Worm (Caenorhabditis elegans) whole organism, mixed stage, embryonic: ENCODE measurements around the gene fbxa-113.

Experiments
- blmp-1 ChIP-seq: fragments of 150-350 bp; optimal IDR thresholded peaks from 2 replicates; lab custom pipeline; 2014; ENCODE audit warnings: missing biosample characterization, missing genetic modification characterization
- ceh-39 ChIP-seq: fragments of 150-350 bp; optimal IDR thresholded peaks from 2 replicates; lab custom pipeline; 2014; ENCODE audit warnings: missing biosample characterization, missing genetic modification characterization
- elt-3 ChIP-seq: fragments of 150-350 bp; optimal IDR thresholded peaks from 2 replicates; lab custom pipeline; 2014; ENCODE audit warnings: missing biosample characterization, missing genetic modification characterization
- nhr-237 ChIP-seq: fragments of 150-350 bp; optimal IDR thresholded peaks from 2 replicates; lab custom pipeline; 2014; ENCODE audit warnings: missing biosample characterization, missing genetic modification characterization
- nhr-76 ChIP-seq: sonication (generic microtip); optimal IDR thresholded peaks from 2 replicates; lab custom pipeline; 2017; ENCODE audit warnings: missing biosample characterization, missing genetic modification characterization
- unc-39 ChIP-seq: fragments of 150-350 bp; optimal IDR thresholded peaks from 2 replicates; lab custom pipeline; 2014; ENCODE audit warnings: missing biosample characterization, missing genetic modification characterization

DNA sequence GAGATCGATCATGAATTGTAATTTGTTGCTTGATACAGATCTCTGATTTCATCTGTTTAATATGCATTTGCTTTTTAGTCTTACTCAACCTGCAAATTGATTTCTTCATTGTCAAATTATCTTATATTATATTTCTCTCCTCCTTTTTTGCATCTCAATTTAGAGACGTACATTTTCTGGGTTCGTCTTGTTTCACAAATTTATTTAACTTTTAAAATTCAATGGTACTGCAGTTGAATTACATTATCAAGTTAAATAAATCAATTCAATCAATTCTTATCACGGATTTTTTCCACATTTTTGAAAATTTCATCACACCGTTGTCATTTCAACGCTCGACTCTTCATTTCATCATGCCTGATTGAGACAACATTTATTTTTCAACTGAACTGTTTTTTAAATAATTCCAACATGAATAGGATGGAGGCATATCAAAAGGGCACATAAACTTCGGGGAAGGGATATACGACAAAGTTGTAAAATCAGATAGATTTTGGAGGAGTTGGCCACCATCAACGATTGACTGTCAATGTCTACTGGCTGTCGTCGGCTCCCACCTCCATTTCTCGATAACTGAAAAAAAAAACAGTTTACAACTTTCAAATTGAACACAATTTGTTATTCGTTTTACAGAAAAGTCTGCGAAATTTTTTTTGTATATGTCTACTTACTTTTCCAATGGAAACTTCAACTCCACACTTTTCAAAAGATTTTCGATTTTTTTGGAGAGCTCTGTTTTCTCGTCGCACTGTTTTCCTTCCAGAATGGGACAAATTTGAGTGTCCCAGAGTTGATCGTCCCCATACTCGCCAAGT is 40.7 kb upstream of the fbxa-113 start:
- TF ChIP-seq ceh-39 (tag; lab: Kevin White, UChicago) (no peak), elt-3 (tag; lab: Kevin White, UChicago) (no peak), unc-39 (no peak), blmp-1 (tag; lab: Kevin White, UChicago) (no peak), nhr-237 (no peak), nhr-76 (no peak)
